Worm (Caenorhabditis elegans) whole organism, midembryonic: ENCODE data around the gene C25G4.3.
A peak's percentile ranks its signal among the peaks of the same experiment; 100 is the strongest.

Experiments used
- T22C8.4 ChIP-seq: fragments of 200-800 bp; sonication (Bioruptor generic); IDR thresholded peaks from 2 replicates; pipeline ENCODE4 v1.3.6; 2022; ENCODE audit warnings: missing genetic modification characterization, missing compliant biosample characterization
- cog-1 ChIP-seq: sonication (generic microtip); optimal IDR thresholded peaks from 2 replicates; lab custom pipeline; 2016; ENCODE audit warnings: missing genetic modification characterization, missing compliant biosample characterization
- flt-1 ChIP-seq: fragments of 200-800 bp; sonication (Bioruptor generic); IDR thresholded peaks from 2 replicates; pipeline ENCODE4 v1.3.6; 2022; ENCODE audit warnings: missing genetic modification characterization, missing compliant biosample characterization
- klf-2 ChIP-seq: fragments of 200-800 bp; sonication (Bioruptor generic); conservative IDR thresholded peaks from 2 replicates; pipeline ENCODE4 v1.3.6; 2022; ENCODE audit warnings: missing genetic modification reagents, missing genetic modification characterization, missing compliant biosample characterization
- med-1 ChIP-seq: sonication (generic microtip); optimal IDR thresholded peaks from 2 replicates; lab custom pipeline; 2017; ENCODE audit warnings: missing genetic modification characterization, mild to moderate bottlenecking, missing compliant biosample characterization, antibody characterized with exemption, missing genetic modification reagents; ENCODE audit not compliant: insufficient read depth
- ref-1 ChIP-seq: fragments of 200-800 bp; sonication (Bioruptor generic); conservative IDR thresholded peaks from 2 replicates; pipeline ENCODE4 v1.3.6; 2022; ENCODE audit warnings: missing genetic modification reagents, missing genetic modification characterization, missing compliant biosample characterization
- tab-1 ChIP-seq: fragments of 200-800 bp; sonication (Bioruptor generic); IDR thresholded peaks from 2 replicates; pipeline ENCODE4 v1.3.6; 2022; ENCODE audit warnings: missing genetic modification characterization, missing compliant biosample characterization
- ztf-23 ChIP-seq: fragments of 200-800 bp; sonication (Bioruptor generic); IDR thresholded peaks from 2 replicates; pipeline ENCODE4 v1.3.6; 2022; ENCODE audit warnings: missing genetic modification reagents, missing genetic modification characterization, missing compliant biosample characterization
- ztf-29 ChIP-seq: fragments of 200-800 bp; sonication (Bioruptor generic); IDR thresholded peaks from 2 replicates; pipeline ENCODE4 v1.3.6; 2022; ENCODE audit warnings: missing genetic modification reagents, missing genetic modification characterization, missing compliant biosample characterization

Gene C25G4.3

DNA sequence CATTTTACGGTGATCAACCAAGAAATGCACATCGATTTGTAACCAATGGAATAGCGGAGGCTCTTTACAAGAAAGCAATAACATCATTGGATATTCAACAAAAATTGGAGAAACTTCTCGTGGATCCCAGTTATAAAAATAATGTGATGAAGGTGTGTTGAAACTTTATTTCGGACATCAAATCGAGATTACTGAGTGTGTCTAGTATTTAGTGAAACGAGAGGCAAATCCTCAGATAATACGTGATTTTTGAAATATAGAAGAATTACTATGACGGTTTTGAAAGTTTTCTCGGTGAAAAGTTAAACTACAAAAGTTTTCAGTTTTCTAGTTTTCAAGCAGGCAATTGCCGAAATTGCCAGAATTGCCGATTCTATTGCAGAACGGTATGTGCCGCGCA lies 13.9 kb downstream of the C25G4.3 start:
- TF ChIP-seq ref-1 (GFP tag; lab: Robert Waterston, UW) (no peak), tab-1 (no peak), klf-2 (no peak), med-1 (GFP tag; lab: Kevin White, UChicago) (no peak), ztf-29 (GFP tag; lab: Robert Waterston, UW) (no peak), T22C8.4 (GFP tag; lab: Robert Waterston, UW) (no peak), ztf-23 (no peak), flt-1 (GFP tag; lab: Robert Waterston, UW) (no peak), cog-1 (tag; lab: Kevin White, UChicago) (no peak)

DNA sequence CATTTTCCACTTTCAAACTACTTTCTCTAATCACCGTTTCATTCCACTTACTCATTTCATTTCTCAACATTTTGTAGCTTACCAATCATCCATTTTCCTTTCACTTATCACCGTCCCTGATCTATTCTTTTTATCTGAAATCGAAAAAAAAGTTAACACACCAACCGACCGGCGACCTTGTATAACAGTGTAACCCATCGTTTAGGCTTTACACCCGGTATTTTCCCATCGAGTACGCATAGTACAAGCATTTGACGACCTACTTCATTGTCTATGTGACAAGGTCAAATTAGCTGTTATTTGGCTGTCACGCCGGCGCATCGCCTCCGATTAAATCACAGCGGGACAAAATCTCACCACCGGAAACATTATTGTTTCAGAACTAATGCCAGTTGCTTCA lies 16.2 kb downstream of the C25G4.3 start:
- TF ChIP-seq tab-1: no peak
- TF ChIP-seq ztf-23: no peak
- TF ChIP-seq klf-2: no peak
- no peak for TF ChIP-seq cog-1 (tag; lab: Kevin White, UChicago)

DNA sequence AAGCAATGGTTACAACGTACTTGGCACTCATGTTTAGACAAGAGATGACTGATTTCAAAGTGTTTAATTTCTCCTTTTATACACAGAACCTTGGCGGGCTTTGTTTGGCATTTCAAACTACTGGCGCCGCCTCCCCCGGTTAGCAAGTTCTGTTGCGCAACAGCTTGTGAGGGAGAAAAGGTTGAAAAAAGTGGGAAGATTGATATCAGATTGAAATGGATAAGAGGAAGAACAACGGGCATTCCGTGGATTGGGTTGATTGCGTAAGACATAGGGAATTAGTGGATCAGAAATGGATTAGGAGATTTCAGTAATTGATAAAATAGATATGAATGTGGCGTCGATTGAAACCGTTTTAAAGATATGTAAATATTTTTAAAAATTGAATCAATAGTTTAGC lies 17.2 kb downstream of the C25G4.3 start, which contains the start of gene col-130:
col-130 (minus strand) TSS at position 50 of the 400 bp plus-strand sequence.
- no peak for TF ChIP-seq klf-2
- TF ChIP-seq ztf-29 (GFP tag; lab: Robert Waterston, UW): no peak
- no peak for TF ChIP-seq flt-1 (GFP tag; lab: Robert Waterston, UW)
- no peak for TF ChIP-seq ztf-23
- TF ChIP-seq cog-1 (tag; lab: Kevin White, UChicago): no peak
- no peak for TF ChIP-seq T22C8.4 (GFP tag; lab: Robert Waterston, UW)
- TF ChIP-seq med-1 (GFP tag; lab: Kevin White, UChicago): no peak
- no peak for TF ChIP-seq tab-1
- TF ChIP-seq ref-1 (GFP tag; lab: Robert Waterston, UW): no peak

DNA sequence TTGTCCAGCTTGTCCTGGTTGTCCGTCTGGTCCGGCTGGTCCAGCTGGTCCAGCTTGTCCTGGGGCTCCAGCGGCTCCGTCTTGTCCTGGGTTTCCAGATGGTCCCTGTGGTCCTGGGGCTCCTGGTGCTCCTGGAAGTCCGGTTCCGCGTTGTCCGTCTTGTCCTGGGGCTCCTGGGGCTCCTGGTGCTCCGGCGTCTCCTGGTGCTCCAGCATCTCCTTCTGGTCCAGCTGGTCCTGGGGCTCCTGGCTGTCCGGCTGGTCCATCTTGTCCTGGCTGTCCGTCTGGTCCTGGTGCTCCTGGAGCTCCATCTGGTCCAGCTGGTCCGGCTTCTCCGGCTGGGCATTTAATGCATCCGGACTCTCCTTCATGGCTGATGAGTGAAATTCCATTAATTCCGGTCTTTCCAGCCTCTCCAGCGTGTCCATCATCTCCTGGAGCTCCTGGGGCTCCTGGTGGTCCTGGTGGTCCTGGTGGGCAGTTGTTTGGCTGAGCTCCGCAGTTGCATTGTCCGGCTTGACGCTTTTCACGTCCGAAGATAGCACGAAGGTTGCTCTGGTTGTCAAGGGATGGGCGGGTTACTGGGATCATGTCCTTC lies 17.9 kb downstream of the C25G4.3 start:
- TF ChIP-seq tab-1 (0 out of 2 replicates have a peak, but pooled peaks have one; percentile 31), flt-1 (GFP tag; lab: Robert Waterston, UW) (no peak), ref-1 (GFP tag; lab: Robert Waterston, UW) (no peak), cog-1 (tag; lab: Kevin White, UChicago) (no peak), klf-2 (0 out of 2 replicates have a peak, but pooled peaks have one; percentile 10), T22C8.4 (GFP tag; lab: Robert Waterston, UW) (no peak), med-1 (GFP tag; lab: Kevin White, UChicago) (no peak), ztf-23 (no peak)

DNA sequence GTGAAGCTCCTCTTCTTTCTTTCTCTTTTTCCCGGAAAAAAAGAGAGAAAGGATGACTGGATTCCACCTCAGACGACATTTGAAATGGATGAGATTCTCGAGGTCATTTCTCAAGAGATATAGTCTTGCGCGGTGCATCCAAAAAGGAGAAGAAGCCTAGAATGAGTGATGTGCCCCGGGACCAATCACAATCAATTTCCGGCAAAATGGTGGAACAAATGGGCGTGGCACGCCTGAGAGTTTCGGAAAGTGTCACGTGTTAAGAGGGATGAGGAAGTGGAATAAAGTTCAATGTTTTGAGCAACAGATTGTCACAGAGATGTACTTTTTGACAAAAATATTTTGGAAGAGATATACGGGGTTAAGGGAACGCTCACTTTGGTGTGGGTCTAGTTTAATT lies 20.1 kb downstream of the C25G4.3 start:
- TF ChIP-seq med-1 (GFP tag; lab: Kevin White, UChicago): no peak
- no peak for TF ChIP-seq ztf-29 (GFP tag; lab: Robert Waterston, UW)
- no peak for TF ChIP-seq ref-1 (GFP tag; lab: Robert Waterston, UW)
- TF ChIP-seq flt-1 (GFP tag; lab: Robert Waterston, UW): no peak
- TF ChIP-seq cog-1 (tag; lab: Kevin White, UChicago): no peak
- no peak for TF ChIP-seq ztf-23
- TF ChIP-seq klf-2: no peak
- TF ChIP-seq tab-1: no peak
- TF ChIP-seq T22C8.4 (GFP tag; lab: Robert Waterston, UW): no peak

DNA sequence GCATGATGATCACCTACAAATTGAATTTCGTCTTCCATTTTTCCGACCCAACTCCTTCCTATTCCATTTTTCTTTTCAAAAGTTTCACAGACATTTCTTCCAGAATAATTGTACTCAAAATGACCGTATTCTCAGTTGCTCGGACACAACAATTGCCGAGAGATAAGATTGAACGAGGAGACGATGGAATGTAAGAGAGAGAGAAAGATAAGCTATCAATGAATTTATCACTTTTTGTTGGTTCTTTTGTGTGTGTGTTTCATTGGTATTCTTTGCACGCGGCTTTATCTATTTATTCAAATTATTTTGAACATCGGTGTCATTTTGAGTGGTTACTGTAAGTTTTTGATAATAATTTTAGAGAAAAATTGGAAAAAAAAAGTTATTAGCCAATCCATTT lies 25.2 kb downstream of the C25G4.3 start, which contains the start of gene ugt-65:
ugt-65 (plus strand) TSS at position 229 of the 400 bp plus-strand sequence.
- TF ChIP-seq klf-2 (no peak), cog-1 (tag; lab: Kevin White, UChicago) (no peak), ref-1 (GFP tag; lab: Robert Waterston, UW) (no peak), T22C8.4 (GFP tag; lab: Robert Waterston, UW) (no peak), tab-1 (no peak)

DNA sequence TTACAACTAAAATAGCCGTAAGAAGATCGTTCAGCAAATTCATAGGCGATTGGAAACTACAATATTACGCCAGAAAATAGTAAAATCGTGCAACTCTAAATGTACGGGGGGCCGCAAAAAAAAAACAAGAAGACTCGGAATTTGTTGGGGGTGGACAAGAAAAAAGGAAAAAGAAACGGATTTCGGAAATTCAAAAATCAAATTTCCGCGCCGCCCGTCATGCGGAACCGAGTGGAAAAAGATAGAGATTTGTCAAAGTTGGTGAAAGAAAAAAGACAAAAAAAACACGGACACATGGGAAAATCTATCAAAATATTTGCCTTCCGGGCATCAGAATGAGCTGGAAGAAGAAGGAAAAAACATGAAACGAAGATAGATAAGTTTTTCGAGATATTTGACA lies 26.4 kb downstream of the C25G4.3 start:
- TF ChIP-seq T22C8.4 (GFP tag; lab: Robert Waterston, UW): no peak
- TF ChIP-seq ref-1 (GFP tag; lab: Robert Waterston, UW): no peak
- TF ChIP-seq tab-1: no peak
- no peak for TF ChIP-seq ztf-23
- no peak for TF ChIP-seq ztf-29 (GFP tag; lab: Robert Waterston, UW)
- no peak for TF ChIP-seq cog-1 (tag; lab: Kevin White, UChicago)
- no peak for TF ChIP-seq klf-2
- TF ChIP-seq flt-1 (GFP tag; lab: Robert Waterston, UW): no peak
- TF ChIP-seq med-1 (GFP tag; lab: Kevin White, UChicago): no peak

DNA sequence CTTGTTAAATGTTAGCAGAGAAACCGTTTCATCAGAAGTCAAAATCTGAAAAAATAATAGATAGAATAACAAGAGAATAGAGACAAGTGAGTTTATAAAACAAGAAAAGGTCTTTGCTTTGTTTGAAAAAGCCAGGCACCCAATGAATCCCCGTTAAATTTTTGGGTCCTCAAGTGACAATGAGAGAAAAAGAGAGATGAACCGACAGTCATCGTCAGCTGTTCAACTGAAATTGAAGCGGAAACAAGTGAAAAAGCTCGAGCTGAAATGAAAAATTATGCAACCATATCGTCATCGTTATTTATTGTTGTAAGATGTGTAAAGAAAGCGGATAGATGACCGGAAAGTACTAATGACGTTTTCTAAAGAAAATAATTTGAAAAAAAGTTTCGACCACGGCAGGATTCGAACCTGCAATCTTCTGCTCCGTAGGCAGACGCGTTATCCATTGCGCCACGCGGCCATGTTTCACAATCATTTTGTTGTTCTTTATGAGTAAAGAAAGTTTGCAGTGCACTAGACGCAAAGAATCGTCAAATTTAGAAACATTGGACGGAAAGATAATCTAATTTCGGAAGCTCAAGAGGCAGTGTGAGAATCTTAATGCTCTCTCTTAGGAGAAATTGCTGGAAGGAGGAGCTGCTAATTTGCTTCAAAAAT lies 28.0 kb downstream of the C25G4.3 start, which contains the start of gene F08G5.3:
F08G5.3 (minus strand) TSS at position 51 of the 660 bp plus-strand sequence.
- no peak for TF ChIP-seq ztf-29 (GFP tag; lab: Robert Waterston, UW)
- TF ChIP-seq med-1 (GFP tag; lab: Kevin White, UChicago): no peak
- TF ChIP-seq ref-1 (GFP tag; lab: Robert Waterston, UW): no peak
- TF ChIP-seq ztf-23: no peak
- TF ChIP-seq T22C8.4 (GFP tag; lab: Robert Waterston, UW): no peak
- TF ChIP-seq tab-1: peak; percentile 76; the same call in 1 of the 2 replicates
- TF ChIP-seq klf-2: no peak
- no peak for TF ChIP-seq cog-1 (tag; lab: Kevin White, UChicago)
- peak; percentile 70 for TF ChIP-seq flt-1 (GFP tag; lab: Robert Waterston, UW)

DNA sequence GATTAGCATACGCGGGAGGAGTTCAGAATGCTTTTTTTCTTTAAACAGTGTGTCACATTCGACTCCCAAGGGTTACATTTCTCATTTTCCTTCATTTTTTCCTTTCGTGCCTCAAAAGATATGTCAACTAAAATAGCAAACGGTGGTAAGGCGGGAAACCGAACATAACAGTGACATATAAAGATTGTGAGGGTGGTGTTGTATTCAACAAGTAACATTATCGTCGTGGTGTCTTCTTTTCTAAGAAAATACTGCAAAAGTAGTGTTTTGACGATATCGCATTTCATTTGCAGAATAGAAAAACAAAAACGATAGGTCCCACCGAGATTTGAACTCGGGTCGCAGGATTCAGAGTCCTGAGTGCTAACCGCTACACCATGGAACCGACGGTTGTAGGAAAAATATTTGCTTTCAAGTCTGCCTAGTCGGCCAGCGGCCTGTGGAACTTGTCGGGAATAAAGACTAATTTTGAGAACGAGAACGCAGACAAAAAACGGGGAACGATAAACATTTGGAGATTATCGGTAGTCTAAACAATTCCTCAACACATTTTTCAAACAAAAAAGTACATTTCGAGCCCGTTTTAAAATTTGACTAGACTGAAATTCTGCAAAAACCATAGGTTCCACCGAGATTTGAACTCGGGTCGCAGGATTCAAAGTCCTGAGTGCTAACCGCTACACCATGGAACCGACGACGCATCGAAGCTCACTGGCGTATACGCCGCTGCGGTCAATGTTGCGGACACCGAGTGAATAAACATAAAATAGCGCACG lies 28.9 kb downstream of the C25G4.3 start:
- peak; percentile 52; the same call in 1 of the 2 replicates for TF ChIP-seq tab-1
- peak; percentile 66 for TF ChIP-seq flt-1 (GFP tag; lab: Robert Waterston, UW)
- 0 out of 2 replicates have a peak, but pooled peaks have one; percentile 5 for TF ChIP-seq ref-1 (GFP tag; lab: Robert Waterston, UW)
- TF ChIP-seq klf-2: no peak
- TF ChIP-seq med-1 (GFP tag; lab: Kevin White, UChicago): peak; percentile 23
- TF ChIP-seq cog-1 (tag; lab: Kevin White, UChicago): no peak
- TF ChIP-seq ztf-29 (GFP tag; lab: Robert Waterston, UW): no peak
- 0 out of 2 replicates have a peak, but pooled peaks have one; percentile 38 for TF ChIP-seq ztf-23
- TF ChIP-seq T22C8.4 (GFP tag; lab: Robert Waterston, UW): peak; percentile 53; the same call in 1 of the 2 replicates
